Fruit fly (Drosophila melanogaster) whole organism, embryonic: ENCODE data around the gene gdl.

Source experiments
- CG10959 ChIP-seq: fragments of 200-800 bp; sonication (Bioruptor generic); IDR thresholded peaks from 2 replicates; pipeline ENCODE4 v1.3.6; 2022; ENCODE audit warnings: missing biosample characterization, missing genetic modification characterization
- CG2202 ChIP-seq: fragments of 200-800 bp; sonication (Bioruptor generic); optimal IDR thresholded peaks from 2 replicates; lab custom pipeline; 2018; ENCODE audit warnings: missing biosample characterization, mild to moderate bottlenecking, missing genetic modification characterization
- CG8388 ChIP-seq: fragments of 200-800 bp; sonication (Bioruptor generic); optimal IDR thresholded peaks from 2 replicates; lab custom pipeline; 2019; ENCODE audit warnings: missing biosample characterization, mild to moderate bottlenecking, missing genetic modification characterization, moderate library complexity
- Hmx ChIP-seq: fragments of 200-800 bp; sonication (Bioruptor generic); optimal IDR thresholded peaks from 2 replicates; lab custom pipeline; 2016; ENCODE audit warnings: missing biosample characterization, missing genetic modification characterization
- MESR4 ChIP-seq: fragments of 200-800 bp; sonication (Bioruptor generic); optimal IDR thresholded peaks from 2 replicates; lab custom pipeline; 2018; ENCODE audit warnings: missing biosample characterization, mild to moderate bottlenecking, missing genetic modification characterization, moderate library complexity
- Nf-YB ChIP-seq: fragments of 200-800 bp; sonication (Bioruptor generic); optimal IDR thresholded peaks from 3 replicates; lab custom pipeline; 2019; ENCODE audit warnings: missing biosample characterization, mild to moderate bottlenecking, missing genetic modification characterization, moderate library complexity
- aop ChIP-seq: fragments of 200-800 bp; sonication (Bioruptor generic); IDR thresholded peaks from 2 replicates; pipeline ENCODE4 v1.3.6; 2022; ENCODE audit warnings: missing biosample characterization, missing genetic modification characterization
- dysf ChIP-seq: fragments of 200-800 bp; sonication (Bioruptor generic); IDR thresholded peaks from 3 replicates; pipeline ENCODE4 v1.3.6; 2022; ENCODE audit warnings: missing biosample characterization, missing genetic modification characterization
- emc ChIP-seq: fragments of 200-800 bp; sonication (Bioruptor generic); optimal IDR thresholded peaks from 2 replicates; lab custom pipeline; 2016; ENCODE audit warnings: missing biosample characterization, missing genetic modification characterization
- fd3F ChIP-seq: fragments of 200-800 bp; sonication (Bioruptor generic); optimal IDR thresholded peaks from 2 replicates; lab custom pipeline; 2018; ENCODE audit warnings: missing biosample characterization, mild to moderate bottlenecking, missing genetic modification characterization, moderate library complexity
- gsb-n ChIP-seq: fragments of 200-800 bp; sonication (Bioruptor generic); optimal IDR thresholded peaks from 3 replicates; lab custom pipeline; 2018; ENCODE audit warnings: missing biosample characterization, mild to moderate bottlenecking, missing genetic modification characterization
- pan ChIP-seq, 4 experiments: fragments of >200 bp in 3 of 4; fragments of 200-800 bp in 1 of 4; sonication (Bioruptor generic) in 1 of 4; optimal IDR thresholded peaks in 3 of 4; IDR thresholded peaks in 1 of 4; 2 replicates each; pipeline versions ENCODE4 v1.3.6 to Lab custom; 2017 to 2022; ENCODE audit warnings: missing biosample characterization in 2 of 4, missing genetic modification characterization in 2 of 4, mixed read lengths in 1 of 4
- psq ChIP-seq: fragments of 200-800 bp; sonication (Bioruptor generic); optimal IDR thresholded peaks from 2 replicates; lab custom pipeline; 2017; ENCODE audit warnings: missing biosample characterization, missing genetic modification characterization
- ro ChIP-seq: fragments of 200-800 bp; sonication (Bioruptor generic); IDR thresholded peaks from 2 replicates; pipeline ENCODE4 v1.3.6; 2022; ENCODE audit warnings: missing biosample characterization, missing genetic modification characterization

DNA sequence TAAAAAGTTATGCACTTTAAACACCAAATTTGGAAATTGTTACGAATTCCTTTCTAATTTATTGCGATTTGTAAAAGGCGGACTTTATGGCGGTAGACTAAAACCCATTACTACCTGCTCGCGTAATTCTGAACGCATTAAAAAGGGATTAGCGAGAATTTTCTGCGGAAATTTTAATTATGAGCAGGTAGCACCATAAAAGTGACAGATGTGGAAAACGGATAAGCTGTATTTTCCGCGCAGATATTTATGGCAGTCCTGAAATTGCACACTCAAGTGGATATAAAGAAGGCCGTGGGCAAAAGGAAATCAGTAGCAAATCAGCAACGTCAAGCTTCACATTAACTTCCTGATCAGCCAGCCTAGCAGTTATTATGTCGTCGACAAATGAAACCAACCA, 495 bp upstream of the gdl start, which contains the start of gene Z600:
- TF ChIP-seq MESR4 (GFP tag; lab: Kevin White, UChicago) (no peak), Hmx (no peak), fd3F (GFP tag; lab: Kevin White, UChicago) (no peak), emc (no peak), CG2202 (no peak), pan (optimal IDR thresholded peaks at IDR 0.05; lab: Kevin White, UChicago) (no peak), pan (GFP tag; optimal IDR thresholded peaks at IDR 0.05 in 1 of 2, IDR thresholded peaks at IDR 0.05 in 1 of 2) (no peak), Nf-YB (GFP tag; lab: Kevin White, UChicago) (no peak), ro (GFP tag; lab: Robert Waterston, UW) (no peak), CG8388 (no peak), dysf (no peak), gsb-n (no peak), aop (no peak), CG10959 (GFP tag; lab: Robert Waterston, UW) (no peak), psq (GFP tag; lab: Kevin White, UChicago) (no peak)
